Worm (Caenorhabditis elegans) whole organism, young adult: Measurements from ENCODE around the gene mbk-1.

Experiments used
- B0035.1 ChIP-seq: sonication (generic microtip); optimal IDR thresholded peaks from 2 replicates; lab custom pipeline; 2016; ENCODE audit warnings: missing genetic modification characterization, mild to moderate bottlenecking, missing compliant biosample characterization, missing genotype, missing genetic modification reagents
- F10E7.11 ChIP-seq: sonication (generic microtip); optimal IDR thresholded peaks from 2 replicates; lab custom pipeline; 2017; ENCODE audit warnings: mild to moderate bottlenecking, missing genetic modification characterization, moderate library complexity, missing compliant biosample characterization
- F23B12.7 ChIP-seq: sonication (generic microtip); optimal IDR thresholded peaks from 2 replicates; lab custom pipeline; 2017; ENCODE audit warnings: missing genetic modification characterization, mild to moderate bottlenecking, missing compliant biosample characterization, antibody characterized with exemption, moderate library complexity; ENCODE audit not compliant: insufficient read depth
- F33H1.4 ChIP-seq: fragments of 200-800 bp; sonication (Bioruptor generic); IDR thresholded peaks from 2 replicates; pipeline ENCODE4 v1.3.6; 2022; ENCODE audit warnings: missing genetic modification reagents, missing genetic modification characterization, missing compliant biosample characterization
- F39B2.1 ChIP-seq: fragments of 200-800 bp; sonication (Bioruptor generic); IDR thresholded peaks from 2 replicates; pipeline ENCODE4 v1.3.6; 2022; ENCODE audit warnings: missing genetic modification reagents, missing genetic modification characterization, missing compliant biosample characterization
- F52B5.7 ChIP-seq: sonication (generic microtip); optimal IDR thresholded peaks from 2 replicates; lab custom pipeline; 2016; ENCODE audit warnings: mild to moderate bottlenecking, missing genetic modification characterization, missing compliant biosample characterization
- F57A8.1 ChIP-seq: fragments of 200-800 bp; sonication (Bioruptor generic); optimal IDR thresholded peaks from 2 replicates; lab custom pipeline; 2018; ENCODE audit warnings: mild to moderate bottlenecking, missing genetic modification characterization, moderate library complexity, missing compliant biosample characterization
- F57C9.4 ChIP-seq: sonication (generic microtip); optimal IDR thresholded peaks from 2 replicates; lab custom pipeline; 2017; ENCODE audit warnings: mild to moderate bottlenecking, missing genetic modification characterization, missing compliant biosample characterization
- T07F8.4 ChIP-seq: sonication (generic microtip); optimal IDR thresholded peaks from 2 replicates; lab custom pipeline; 2016; ENCODE audit warnings: mild to moderate bottlenecking, missing genetic modification characterization, moderate library complexity, missing compliant biosample characterization
- Y53G8AR.9 ChIP-seq: fragments of 200-800 bp; sonication (Bioruptor generic); conservative IDR thresholded peaks from 2 replicates; pipeline ENCODE4 v1.3.6; 2022; ENCODE audit warnings: missing genetic modification reagents, missing genetic modification characterization, missing compliant biosample characterization
- akir-1 ChIP-seq: fragments of 200-800 bp; sonication (Bioruptor generic); optimal IDR thresholded peaks from 2 replicates; lab custom pipeline; 2018; ENCODE audit warnings: mild to moderate bottlenecking, missing genetic modification characterization, moderate library complexity, missing compliant biosample characterization
- aptf-3 ChIP-seq: fragments of 200-800 bp; sonication (Bioruptor generic); IDR thresholded peaks from 2 replicates; pipeline ENCODE4 v1.3.6; 2022; ENCODE audit warnings: missing genetic modification characterization, missing compliant biosample characterization
- atf-7 ChIP-seq: sonication (generic microtip); optimal IDR thresholded peaks from 2 replicates; lab custom pipeline; 2017; ENCODE audit warnings: mild to moderate bottlenecking, missing genetic modification characterization, missing compliant biosample characterization
- bed-2 ChIP-seq: fragments of 200-800 bp; sonication (Bioruptor generic); IDR thresholded peaks from 2 replicates; pipeline ENCODE4 v1.3.6; 2022; ENCODE audit warnings: missing genetic modification reagents, missing genetic modification characterization, missing compliant biosample characterization
- cebp-2 ChIP-seq: fragments of 200-800 bp; sonication (Bioruptor generic); IDR thresholded peaks from 2 replicates; pipeline ENCODE4 v1.3.6; 2022; ENCODE audit warnings: missing genetic modification characterization, missing compliant biosample characterization
- ceh-100 ChIP-seq: fragments of 200-800 bp; sonication (Bioruptor generic); IDR thresholded peaks from 2 replicates; pipeline ENCODE4 v1.3.6; 2022; ENCODE audit warnings: missing genetic modification reagents, missing genetic modification characterization, missing compliant biosample characterization
- ceh-40 ChIP-seq: fragments of 200-800 bp; sonication (Bioruptor generic); IDR thresholded peaks from 2 replicates; pipeline ENCODE4 v1.3.6; 2022; ENCODE audit warnings: missing genetic modification characterization, missing compliant biosample characterization
- ceh-58 ChIP-seq: fragments of 200-800 bp; sonication (Bioruptor generic); IDR thresholded peaks from 2 replicates; pipeline ENCODE4 v1.3.6; 2022; ENCODE audit warnings: missing genetic modification characterization, missing compliant biosample characterization
- ceh-91 ChIP-seq: fragments of 200-800 bp; sonication (Bioruptor generic); IDR thresholded peaks from 2 replicates; pipeline ENCODE4 v1.3.6; 2022; ENCODE audit warnings: missing genetic modification reagents, missing genetic modification characterization, missing compliant biosample characterization
- chd-7 ChIP-seq: sonication (generic microtip); optimal IDR thresholded peaks from 2 replicates; lab custom pipeline; 2016; ENCODE audit warnings: mild to moderate bottlenecking, missing genetic modification characterization, moderate library complexity, missing compliant biosample characterization
- die-1 ChIP-seq: sonication (generic microtip); optimal IDR thresholded peaks from 2 replicates; lab custom pipeline; 2016; ENCODE audit warnings: missing genotype, mild to moderate bottlenecking, missing genetic modification characterization, missing compliant biosample characterization
- dpl-1 ChIP-seq: fragments of 150-350 bp; optimal IDR thresholded peaks from 2 replicates; lab custom pipeline; 2014; ENCODE audit warnings: missing biosample characterization, missing genetic modification reagents, missing genetic modification characterization
- efl-1 ChIP-seq: fragments of 150-350 bp; optimal IDR thresholded peaks from 2 replicates; lab custom pipeline; 2014; ENCODE audit warnings: missing biosample characterization, missing genetic modification reagents, missing genetic modification characterization
- egrh-3 ChIP-seq: fragments of 200-800 bp; sonication (Bioruptor generic); IDR thresholded peaks from 2 replicates; pipeline ENCODE4 v1.3.6; 2022; ENCODE audit warnings: missing genetic modification reagents, missing genetic modification characterization, missing compliant biosample characterization
- ekl-4 ChIP-seq: fragments of 200-800 bp; sonication (Bioruptor generic); IDR thresholded peaks from 2 replicates; pipeline ENCODE4 v1.3.6; 2022; ENCODE audit warnings: missing genetic modification reagents, missing genetic modification characterization, missing compliant biosample characterization
- hlh-26 ChIP-seq: fragments of 200-800 bp; sonication (Bioruptor generic); conservative IDR thresholded peaks from 2 replicates; pipeline ENCODE4 v1.3.6; 2022; ENCODE audit warnings: missing genetic modification reagents, missing genetic modification characterization, missing compliant biosample characterization
- hmg-1.2 ChIP-seq: fragments of 200-800 bp; sonication (Bioruptor generic); IDR thresholded peaks from 2 replicates; pipeline ENCODE4 v1.3.6; 2022; ENCODE audit warnings: missing genetic modification reagents, missing genetic modification characterization, missing compliant biosample characterization
- lag-1 ChIP-seq: fragments of 200-800 bp; sonication (Bioruptor generic); IDR thresholded peaks from 2 replicates; pipeline ENCODE4 v1.3.6; 2022; ENCODE audit warnings: missing genetic modification reagents, missing genetic modification characterization, missing compliant biosample characterization
- let-526 ChIP-seq: fragments of 200-800 bp; sonication (Bioruptor generic); IDR thresholded peaks from 2 replicates; pipeline ENCODE4 v1.3.6; 2022; ENCODE audit warnings: missing genetic modification reagents, missing genetic modification characterization, missing compliant biosample characterization
- let-607 ChIP-seq, 2 experiments: fragments of 200-800 bp in 1 of 2; sonication (Bioruptor generic) in 1 of 2; sonication (generic microtip) in 1 of 2; optimal IDR thresholded peaks; 2 replicates each; lab custom pipeline; 2016 to 2018; ENCODE audit warnings: mild to moderate bottlenecking in 2 of 2, missing compliant biosample characterization in 2 of 2, missing genetic modification characterization in 2 of 2, moderate library complexity in 2 of 2, missing genotype in 1 of 2
- lin-40 ChIP-seq: sonication (generic microtip); optimal IDR thresholded peaks from 2 replicates; lab custom pipeline; 2016; ENCODE audit warnings: missing genetic modification characterization, mild to moderate bottlenecking, missing compliant biosample characterization, missing genotype, missing genetic modification reagents
- madf-3 ChIP-seq: fragments of 200-800 bp; sonication (Bioruptor generic); IDR thresholded peaks from 2 replicates; pipeline ENCODE4 v1.3.6; 2022; ENCODE audit warnings: missing genetic modification reagents, missing genetic modification characterization, missing compliant biosample characterization
- madf-8 ChIP-seq: fragments of 200-800 bp; sonication (Bioruptor generic); conservative IDR thresholded peaks from 2 replicates; pipeline ENCODE4 v1.3.6; 2022; ENCODE audit warnings: missing genetic modification reagents, missing genetic modification characterization, missing compliant biosample characterization
- mcd-1 ChIP-seq: fragments of 200-800 bp; sonication (Bioruptor generic); IDR thresholded peaks from 2 replicates; pipeline ENCODE4 v1.3.6; 2022; ENCODE audit warnings: missing genetic modification reagents, missing genetic modification characterization, missing compliant biosample characterization
- mel-28 ChIP-seq: sonication (generic microtip); optimal IDR thresholded peaks from 2 replicates; lab custom pipeline; 2016; ENCODE audit warnings: borderline replicate concordance, mild to moderate bottlenecking, missing genetic modification characterization, missing compliant biosample characterization
- tbp1 ChIP-seq: fragments of 200-800 bp; sonication (Bioruptor generic); optimal IDR thresholded peaks from 2 replicates; lab custom pipeline; 2018; ENCODE audit warnings: mild to moderate bottlenecking, missing genetic modification characterization, missing compliant biosample characterization
- tbx-9 ChIP-seq: sonication (generic microtip); optimal IDR thresholded peaks from 2 replicates; lab custom pipeline; 2016; ENCODE audit warnings: borderline replicate concordance, missing genetic modification characterization, inconsistent platforms, missing compliant biosample characterization
- zfh-2 ChIP-seq: fragments of 200-800 bp; sonication (Bioruptor generic); conservative IDR thresholded peaks from 2 replicates; pipeline ENCODE4 v1.3.6; 2022; ENCODE audit warnings: missing genetic modification reagents, missing genetic modification characterization, missing compliant biosample characterization
- zim-3 ChIP-seq: sonication (generic microtip); optimal IDR thresholded peaks from 2 replicates; lab custom pipeline; 2017; ENCODE audit warnings: mild to moderate bottlenecking, missing genetic modification characterization, moderate library complexity, missing compliant biosample characterization
- ztf-25 ChIP-seq: fragments of 200-800 bp; sonication (Bioruptor generic); IDR thresholded peaks from 2 replicates; pipeline ENCODE4 v1.3.6; 2022; ENCODE audit warnings: missing genetic modification reagents, missing genetic modification characterization, missing compliant biosample characterization

mbk-1 gene

ce11 chrX:14797405-14797804, 26.9 kb downstream of the mbk-1 start:
- TF ChIP-seq hlh-26 (no peak), F33H1.4 (GFP tag; lab: Robert Waterston, UW) (no peak), zfh-2 (GFP tag; lab: Robert Waterston, UW) (no peak), mcd-1 (GFP tag; lab: Robert Waterston, UW) (no peak), hmg-1.2 (GFP tag; lab: Robert Waterston, UW) (no peak), tbx-9 (tag; lab: Kevin White, UChicago) (no peak), egrh-3 (GFP tag; lab: Robert Waterston, UW) (no peak), ceh-58 (GFP tag; lab: Robert Waterston, UW) (no peak)

ce11 chrX:14794170-14794569, 30.2 kb downstream of the mbk-1 start:
- TF ChIP-seq Y53G8AR.9 (GFP tag; lab: Robert Waterston, UW) (no peak), tbp1 (GFP tag; lab: Kevin White, UChicago) (no peak), mel-28 (tag; lab: Kevin White, UChicago) (no peak), F10E7.11 (tag; lab: Kevin White, UChicago) (no peak), B0035.1 (tag; lab: Kevin White, UChicago) (no peak), F57A8.1 (GFP tag; lab: Kevin White, UChicago) (no peak)

- no peak for TF ChIP-seq F39B2.1 (GFP tag; lab: Robert Waterston, UW)
- TF ChIP-seq F57C9.4 (tag; lab: Kevin White, UChicago): no peak
- no peak for TF ChIP-seq madf-8 (GFP tag; lab: Robert Waterston, UW)
- no peak for TF ChIP-seq egrh-3 (GFP tag; lab: Robert Waterston, UW)
- no peak for TF ChIP-seq ceh-40 (GFP tag; lab: Robert Waterston, UW)
- no peak for TF ChIP-seq T07F8.4 (tag; lab: Kevin White, UChicago)
- TF ChIP-seq aptf-3: no peak
- no peak for TF ChIP-seq zim-3
- TF ChIP-seq efl-1 (GFP tag; lab: Kevin White, UChicago): no peak
- no peak for TF ChIP-seq F52B5.7 (tag; lab: Kevin White, UChicago)
- TF ChIP-seq let-607 (tag; optimal IDR thresholded peaks at IDR 0.05; lab: Kevin White, UChicago): no peak
- TF ChIP-seq tbp1 (GFP tag; lab: Kevin White, UChicago): no peak
- no peak for TF ChIP-seq cebp-2 (GFP tag; lab: Robert Waterston, UW)
- TF ChIP-seq Y53G8AR.9 (GFP tag; lab: Robert Waterston, UW): 0 out of 2 replicates have a peak, but pooled peaks have one; percentile 28
- TF ChIP-seq chd-7 (tag; lab: Kevin White, UChicago): no peak
- no peak for TF ChIP-seq ztf-25 (GFP tag; lab: Robert Waterston, UW)
- no peak for TF ChIP-seq ceh-91 (GFP tag; lab: Robert Waterston, UW)
- TF ChIP-seq akir-1 (GFP tag; lab: Kevin White, UChicago): no peak
- TF ChIP-seq madf-3: 0 out of 2 replicates have a peak, but pooled peaks have one; percentile 42
- no peak for TF ChIP-seq let-526 (GFP tag; lab: Robert Waterston, UW)
- TF ChIP-seq bed-2 (GFP tag; lab: Robert Waterston, UW): no peak
- no peak for TF ChIP-seq ceh-100 (GFP tag; lab: Robert Waterston, UW)
- TF ChIP-seq ekl-4 (GFP tag; lab: Robert Waterston, UW): no peak
- TF ChIP-seq lag-1 (GFP tag; lab: Robert Waterston, UW): no peak
- TF ChIP-seq F23B12.7 (tag; lab: Kevin White, UChicago): no peak
- no peak for TF ChIP-seq dpl-1 (GFP tag; lab: Kevin White, UChicago)
- peak; percentile 58 for TF ChIP-seq atf-7 (tag; lab: Kevin White, UChicago)
- TF ChIP-seq lin-40 (tag; lab: Kevin White, UChicago): peak; percentile 0
- no peak for TF ChIP-seq die-1 (tag; lab: Kevin White, UChicago)
Observed at ce11 chrX:14793198-14793747, 31.1 kb downstream of the mbk-1 start, which contains the start of gene sprr-2. Gene sprr-2 (plus strand): TSS chrX:14793445.
